Fruit fly (Drosophila melanogaster): ENCODE results near the gene CG7785.
A peak's percentile ranks its signal among the peaks of the same experiment; 100 is the strongest.

CG7785 gene

DNA sequence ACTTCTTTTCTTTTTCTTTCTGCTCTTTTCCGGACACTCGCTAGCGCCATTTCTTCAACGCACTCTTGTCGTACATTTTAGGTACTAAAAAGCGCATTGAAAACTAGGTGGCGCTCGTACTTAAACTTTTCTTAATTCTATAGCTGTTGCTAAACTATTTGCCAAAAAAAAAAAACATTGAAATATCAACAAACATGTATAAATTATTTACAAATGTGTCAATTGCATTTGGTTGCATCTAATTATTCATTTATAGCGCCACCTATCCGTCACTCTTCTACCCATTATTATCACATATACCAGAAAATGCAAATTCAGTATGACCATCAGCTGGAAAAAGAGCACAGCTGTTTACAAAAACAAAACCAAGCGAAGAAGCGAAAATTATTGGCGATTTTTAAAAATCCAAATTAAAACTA lies at the start of gene CG7785:
Gene CG7785 (plus strand): TSS at position 340 of the 419 bp plus-strand sequence.
- peak; percentile 31 for TF ChIP-seq CG17801 (GFP tag; optimal IDR thresholded peaks at IDR 0.05; ENCODE audit: partially characterized antibody)

DNA sequence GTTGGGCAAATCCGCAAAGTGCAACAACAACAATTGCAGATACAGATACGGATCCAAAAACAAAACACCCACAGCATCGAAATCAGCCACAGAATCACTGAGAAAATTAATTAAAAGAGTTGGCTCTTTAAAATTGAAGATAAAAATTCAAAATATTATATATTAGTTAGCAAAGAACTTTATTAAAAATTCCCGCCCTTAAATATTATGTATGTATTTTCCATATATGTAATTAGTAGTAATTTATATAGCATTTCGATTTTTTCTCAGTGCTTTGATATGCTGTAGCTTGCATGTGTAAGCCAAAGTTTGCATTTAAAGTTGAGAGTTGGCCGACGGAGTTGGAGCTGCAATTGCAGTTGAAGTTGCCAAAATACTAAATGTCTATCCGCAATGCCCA lies 16.7 kb upstream of the CG7785 start:
- no peak for TF ChIP-seq CG17801 (GFP tag; optimal IDR thresholded peaks at IDR 0.05; ENCODE audit: partially characterized antibody)

dm6 chr3R:18006483-18006882 lies 14.9 kb upstream of the CG7785 start:
- TF ChIP-seq CG17801 (GFP tag; optimal IDR thresholded peaks at IDR 0.05; ENCODE audit: partially characterized antibody): no peak

DNA sequence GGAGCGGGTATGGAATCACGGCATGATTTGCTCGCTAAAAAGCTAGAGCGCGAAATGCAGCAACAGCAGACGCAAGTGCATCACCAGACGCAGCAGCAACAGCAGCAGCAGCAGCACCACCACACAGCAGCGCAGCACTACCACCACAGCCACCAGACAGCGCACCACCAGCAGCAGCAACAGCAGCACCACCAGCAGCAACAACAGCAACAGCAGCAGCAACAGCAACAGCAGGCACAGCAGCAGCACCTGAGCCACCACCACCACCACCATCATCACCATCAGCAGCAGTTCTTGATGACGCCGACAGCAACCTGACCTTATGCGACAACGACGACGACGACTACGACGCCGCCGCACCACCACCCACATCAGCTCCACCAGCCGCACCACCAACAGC lies 8.3 kb upstream of the CG7785 start:
- TF ChIP-seq CG17801 (GFP tag; optimal IDR thresholded peaks at IDR 0.05; ENCODE audit: partially characterized antibody): no peak

DNA sequence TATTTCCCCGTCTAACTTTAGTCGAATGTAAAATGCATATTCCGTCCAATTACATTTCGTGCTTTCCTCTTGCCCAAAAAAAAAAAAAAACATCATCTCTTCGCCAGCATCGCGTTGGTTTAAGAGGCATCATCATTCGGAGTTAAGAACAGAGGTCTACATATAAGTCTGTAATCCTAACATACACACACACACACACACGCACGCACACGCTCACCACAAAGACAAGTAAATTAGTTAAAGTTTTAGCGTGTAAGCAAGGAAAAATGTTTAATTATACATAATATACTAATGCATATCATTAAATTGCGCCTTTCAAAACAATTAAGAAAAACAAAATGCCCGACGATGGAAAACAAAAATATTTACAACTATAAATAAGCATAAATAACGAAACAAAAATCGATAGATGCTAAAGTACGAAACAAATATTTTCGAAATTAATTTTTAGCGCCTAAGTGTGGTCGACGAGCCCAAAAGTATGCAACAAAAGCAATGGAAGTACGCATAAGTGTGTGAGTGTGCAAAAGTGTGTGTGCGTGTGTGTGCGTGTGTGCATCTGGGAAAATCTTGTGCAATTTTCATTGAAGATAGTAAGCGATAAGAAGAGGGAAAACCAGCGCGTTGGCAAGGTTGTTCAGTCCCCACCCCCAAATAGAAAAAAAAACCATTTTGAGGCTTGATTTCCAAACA lies 5.5 kb upstream of the CG7785 start:
- TF ChIP-seq CG17801 (GFP tag; optimal IDR thresholded peaks at IDR 0.05; ENCODE audit: partially characterized antibody): no peak

dm6 chr3R:18018828-18019461 lies 2.5 kb upstream of the CG7785 start, which contains the start of gene DNaseII:
Gene DNaseII, plus strand, starts transcription at chr3R:18019375.
- TF ChIP-seq CG17801 (GFP tag; optimal IDR thresholded peaks at IDR 0.05; ENCODE audit: partially characterized antibody): no peak

DNA sequence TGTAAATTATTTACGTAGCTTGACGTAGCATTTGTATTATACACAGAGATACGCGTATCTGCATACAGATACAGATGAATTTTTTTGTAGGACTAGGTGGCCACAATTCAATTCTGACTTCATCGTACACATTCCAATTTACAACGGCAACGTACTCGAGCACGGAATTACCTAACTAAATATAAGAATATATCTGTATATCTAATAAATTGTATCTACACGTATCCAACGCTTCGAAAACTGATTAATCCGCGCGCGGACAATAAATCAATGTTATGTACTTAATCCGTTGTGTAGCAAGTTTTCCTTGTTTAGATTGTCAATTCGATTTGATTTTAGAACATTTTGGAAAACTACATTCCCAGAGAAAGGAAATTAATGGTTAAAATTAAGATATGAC lies 2.0 kb downstream of the CG7785 start, which contains the start of gene CG7794:
Gene CG7794 (plus strand): TSS at position 301 of the 400 bp plus-strand sequence.
- no peak for TF ChIP-seq CG17801 (GFP tag; optimal IDR thresholded peaks at IDR 0.05; ENCODE audit: partially characterized antibody)

dm6 chr3R:18026536-18026935 lies 5.1 kb downstream of the CG7785 start:
- TF ChIP-seq CG17801 (GFP tag; optimal IDR thresholded peaks at IDR 0.05; ENCODE audit: partially characterized antibody): no peak

dm6 chr3R:18027307-18027706 lies 5.9 kb downstream of the CG7785 start:
- TF ChIP-seq CG17801 (GFP tag; optimal IDR thresholded peaks at IDR 0.05; ENCODE audit: partially characterized antibody): no peak

DNA sequence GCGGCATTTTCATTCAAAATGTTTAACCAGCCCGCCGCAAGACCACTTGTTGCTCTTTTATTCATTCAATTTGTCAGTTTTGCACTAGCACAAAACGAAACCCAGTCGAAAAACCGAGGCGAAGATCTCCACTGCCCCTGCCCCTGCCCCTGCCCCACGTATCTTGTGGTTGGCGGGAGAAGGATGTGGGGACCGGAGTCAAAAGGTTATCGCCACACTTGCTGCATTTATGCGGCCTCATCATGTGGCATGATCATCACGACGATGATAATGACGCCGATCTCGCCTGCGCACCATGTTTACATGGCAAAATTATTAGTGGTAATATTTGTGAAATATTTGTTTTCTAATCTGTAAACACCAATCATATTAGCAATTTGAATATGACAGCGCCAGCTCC lies 6.4 kb downstream of the CG7785 start:
- no peak for TF ChIP-seq CG17801 (GFP tag; optimal IDR thresholded peaks at IDR 0.05; ENCODE audit: partially characterized antibody)

DNA sequence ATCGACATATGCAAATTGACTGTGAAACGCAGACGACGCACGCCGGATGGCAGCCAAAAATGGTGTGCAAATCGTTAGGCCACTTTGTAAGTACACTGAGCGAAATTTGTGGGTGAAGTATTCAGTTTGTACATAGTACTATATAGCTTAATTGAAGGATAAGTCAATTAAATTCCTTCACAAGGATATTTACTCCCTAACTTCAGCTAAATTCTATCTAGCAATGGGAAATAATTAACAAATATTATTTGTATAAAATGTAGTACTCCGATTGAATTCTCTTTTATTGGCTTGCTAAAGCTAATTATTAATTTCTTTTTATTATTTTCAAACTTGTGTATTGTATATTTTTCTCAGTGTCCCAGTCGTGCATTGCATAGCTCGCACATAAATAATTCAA lies 7.7 kb downstream of the CG7785 start:
- TF ChIP-seq CG17801 (GFP tag; optimal IDR thresholded peaks at IDR 0.05; ENCODE audit: partially characterized antibody): no peak

DNA sequence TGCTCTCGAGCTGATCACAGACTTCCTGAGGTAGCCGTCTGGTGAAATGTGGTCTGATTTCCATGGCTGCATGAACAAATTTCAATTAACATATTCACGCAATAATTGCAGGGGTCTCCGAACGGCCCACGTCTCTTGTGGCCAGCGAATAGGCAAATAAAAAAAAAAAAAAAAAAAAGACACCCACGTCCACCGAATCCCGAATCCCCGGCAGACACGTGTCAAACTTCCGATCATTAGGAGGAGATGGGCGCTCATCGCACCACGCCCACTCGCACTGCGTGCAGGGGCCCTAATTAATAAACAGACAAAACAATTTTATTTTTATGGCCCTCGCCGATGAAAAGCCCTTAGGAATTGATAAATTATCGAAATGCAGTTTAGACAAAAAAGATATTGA lies 22.2 kb downstream of the CG7785 start:
- TF ChIP-seq CG17801 (GFP tag; optimal IDR thresholded peaks at IDR 0.05; ENCODE audit: partially characterized antibody): no peak

DNA sequence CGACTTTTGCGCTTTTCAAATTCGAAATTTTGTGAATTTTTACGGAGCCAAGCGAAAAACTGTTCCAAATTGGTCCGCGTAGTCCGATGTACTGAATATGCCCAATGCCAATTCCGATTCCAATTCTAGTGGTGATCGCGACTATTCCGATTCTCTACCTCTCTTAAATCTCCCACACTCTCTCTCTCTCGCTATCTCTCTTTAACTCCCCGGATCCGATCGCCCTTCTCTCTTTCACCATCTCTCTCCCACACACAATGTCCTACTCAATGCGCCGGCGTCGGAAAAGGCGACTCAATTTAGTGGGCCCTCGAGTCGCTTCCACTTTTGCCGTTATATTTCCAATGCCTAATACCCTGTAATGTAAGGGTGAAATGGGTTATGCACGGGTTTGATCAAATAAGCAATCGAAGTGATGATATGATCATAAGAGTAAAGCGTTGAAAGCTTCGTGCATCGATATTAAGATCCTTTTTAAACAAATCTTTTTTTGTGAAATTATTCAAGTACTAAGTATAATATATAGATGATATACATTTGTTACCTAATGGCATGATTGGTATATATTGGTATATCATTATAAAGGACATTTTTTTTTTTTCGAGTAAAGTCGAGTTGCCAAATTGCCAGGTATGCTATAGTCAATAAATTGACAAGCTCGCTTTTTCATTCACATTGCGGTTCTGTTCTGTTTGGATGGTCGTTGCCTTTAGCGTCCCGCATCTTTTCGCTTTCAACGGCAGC lies 28.0 kb downstream of the CG7785 start:
- TF ChIP-seq CG17801 (GFP tag; optimal IDR thresholded peaks at IDR 0.05; ENCODE audit: partially characterized antibody): no peak

DNA sequence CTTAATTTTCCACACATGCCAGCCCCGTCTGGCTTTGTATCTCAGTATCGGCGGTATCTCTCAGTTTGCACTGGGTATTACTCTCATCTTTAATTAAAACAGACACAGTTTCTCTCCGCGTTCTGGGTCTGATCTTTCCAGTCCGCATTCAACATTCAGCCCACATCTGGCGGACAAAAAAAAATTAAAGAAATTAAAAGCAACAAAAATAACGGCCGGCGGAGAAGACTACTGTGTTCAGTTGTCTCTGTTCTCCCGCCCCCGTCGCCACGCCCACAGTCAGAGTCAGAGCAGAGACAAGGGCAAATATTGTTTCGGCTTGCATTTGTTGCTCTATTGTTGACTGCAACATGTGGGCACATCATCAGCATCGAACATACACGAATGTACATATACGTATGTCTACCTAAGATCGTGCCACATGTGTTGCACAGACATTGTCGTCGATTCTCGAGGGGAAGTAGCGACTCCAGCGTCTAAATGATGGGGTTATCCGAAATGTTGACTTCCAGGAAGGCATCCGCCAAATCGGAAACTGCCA lies 28.7 kb downstream of the CG7785 start:
- no peak for TF ChIP-seq CG17801 (GFP tag; optimal IDR thresholded peaks at IDR 0.05; ENCODE audit: partially characterized antibody)

dm6 chr3R:18050585-18050984 lies 29.2 kb downstream of the CG7785 start:
- TF ChIP-seq CG17801 (GFP tag; optimal IDR thresholded peaks at IDR 0.05; ENCODE audit: partially characterized antibody): no peak
